Fruit fly (Drosophila melanogaster) whole organism, embryonic: ENCODE data around the gene Hsp70Ab.
A peak's percentile ranks its signal among the peaks of the same experiment; 100 is the strongest.

Experiments
- Aef1 ChIP-seq: fragments of 200-800 bp; sonication (Bioruptor generic); IDR thresholded peaks from 3 replicates; pipeline ENCODE4 v1.3.6; 2022; ENCODE audit warnings: missing biosample characterization, missing genetic modification characterization
- Atf3 ChIP-seq: fragments of 200-800 bp; sonication (Bioruptor generic); optimal IDR thresholded peaks from 3 replicates; lab custom pipeline; 2016; ENCODE audit warnings: missing biosample characterization, missing genetic modification characterization
- B-H1 ChIP-seq: fragments of 200-800 bp; sonication (Bioruptor generic); IDR thresholded peaks from 3 replicates; pipeline ENCODE4 v1.3.6; 2022; ENCODE audit warnings: missing biosample characterization, missing genetic modification characterization
- C15 ChIP-seq: fragments of 200-800 bp; sonication (Bioruptor generic); IDR thresholded peaks from 3 replicates; pipeline ENCODE4 v1.3.6; 2022; ENCODE audit warnings: missing biosample characterization, missing genetic modification characterization
- CG1024 ChIP-seq: fragments of 200-800 bp; sonication (Bioruptor generic); IDR thresholded peaks from 2 replicates; pipeline ENCODE4 v1.3.6; 2022; ENCODE audit warnings: missing biosample characterization, missing genetic modification characterization
- CG11093 ChIP-seq: fragments of 200-800 bp; sonication (Bioruptor generic); IDR thresholded peaks from 3 replicates; pipeline ENCODE4 v1.3.6; 2022; ENCODE audit warnings: missing biosample characterization, missing genetic modification characterization
- CG12219 ChIP-seq: fragments of 200-800 bp; sonication (Bioruptor generic); optimal IDR thresholded peaks from 3 replicates; lab custom pipeline; 2018; ENCODE audit warnings: missing biosample characterization, mild to moderate bottlenecking, missing genetic modification characterization
- CG12769 ChIP-seq: fragments of 200-800 bp; sonication (Bioruptor generic); optimal IDR thresholded peaks from 2 replicates; lab custom pipeline; 2019; ENCODE audit warnings: missing biosample characterization, mild to moderate bottlenecking, missing genetic modification characterization, moderate library complexity
- CG14667 ChIP-seq: fragments of 200-800 bp; sonication (Bioruptor generic); IDR thresholded peaks from 2 replicates; pipeline ENCODE4 v1.3.6; 2022; ENCODE audit warnings: missing biosample characterization, missing genetic modification characterization
- CG15269 ChIP-seq: fragments of 200-800 bp; sonication (Bioruptor generic); optimal IDR thresholded peaks from 2 replicates; lab custom pipeline; 2018; ENCODE audit warnings: missing biosample characterization, mild to moderate bottlenecking, missing genetic modification characterization, moderate library complexity
- CG17385 ChIP-seq: fragments of 200-800 bp; sonication (Bioruptor generic); optimal IDR thresholded peaks from 3 replicates; lab custom pipeline; 2018; ENCODE audit warnings: missing biosample characterization, mild to moderate bottlenecking, missing genetic modification characterization
- CG17802 ChIP-seq: fragments of 200-800 bp; sonication (Bioruptor generic); optimal IDR thresholded peaks from 2 replicates; lab custom pipeline; 2018; ENCODE audit warnings: missing biosample characterization, mild to moderate bottlenecking, missing genetic modification characterization, moderate library complexity
- CG18599 ChIP-seq: fragments of 200-800 bp; sonication (Bioruptor generic); optimal IDR thresholded peaks from 3 replicates; lab custom pipeline; 2017; ENCODE audit warnings: missing biosample characterization, missing genetic modification characterization, mild to moderate bottlenecking, moderate library complexity, missing genetic modification reagents
- CG30403 ChIP-seq: fragments of 200-800 bp; sonication (Bioruptor generic); optimal IDR thresholded peaks from 3 replicates; lab custom pipeline; 2016; ENCODE audit warnings: missing biosample characterization, missing genetic modification characterization
- CG31441 ChIP-seq: fragments of 200-800 bp; sonication (Bioruptor generic); IDR thresholded peaks from 2 replicates; pipeline ENCODE4 v1.3.6; 2022; ENCODE audit warnings: missing biosample characterization, missing genetic modification characterization
- CG32772 ChIP-seq: fragments of 200-800 bp; sonication (Bioruptor generic); IDR thresholded peaks from 2 replicates; pipeline ENCODE4 v1.3.6; 2022; ENCODE audit warnings: missing biosample characterization, missing genetic modification characterization
- CG3281 ChIP-seq: fragments of 200-800 bp; sonication (Bioruptor generic); optimal IDR thresholded peaks from 3 replicates; lab custom pipeline; 2017; ENCODE audit warnings: missing biosample characterization, mild to moderate bottlenecking, missing genetic modification characterization
- CG5953 ChIP-seq: fragments of 200-800 bp; sonication (Bioruptor generic); IDR thresholded peaks from 2 replicates; pipeline ENCODE4 v1.3.6; 2022; ENCODE audit warnings: missing biosample characterization, missing genetic modification characterization
- Chrac-16 ChIP-seq: fragments of 200-800 bp; sonication (Bioruptor generic); optimal IDR thresholded peaks from 3 replicates; lab custom pipeline; 2016; ENCODE audit warnings: missing biosample characterization, missing genetic modification characterization
- D ChIP-seq, 2 experiments: fragments of 200-800 bp in 1 of 2; fragments of >200 bp in 1 of 2; sonication (Bioruptor generic) in 1 of 2; optimal IDR thresholded peaks; 2 replicates in 1 of 2; 3 replicates in 1 of 2; lab custom pipeline; 2017; ENCODE audit warnings: mild to moderate bottlenecking in 1 of 2, missing biosample characterization in 1 of 2, missing genetic modification characterization in 1 of 2, missing genetic modification reagents in 1 of 2
- Dek ChIP-seq: fragments of 200-800 bp; sonication (Bioruptor generic); optimal IDR thresholded peaks from 3 replicates; lab custom pipeline; 2019; ENCODE audit warnings: missing biosample characterization, mild to moderate bottlenecking, missing genetic modification characterization, moderate library complexity
- Drgx ChIP-seq: fragments of 200-800 bp; sonication (Bioruptor generic); IDR thresholded peaks from 2 replicates; pipeline ENCODE4 v1.3.6; 2022; ENCODE audit warnings: missing biosample characterization, missing genetic modification characterization
- Fer3 ChIP-seq: fragments of 200-800 bp; sonication (Bioruptor generic); optimal IDR thresholded peaks from 2 replicates; lab custom pipeline; 2018; ENCODE audit warnings: missing biosample characterization, mild to moderate bottlenecking, missing genetic modification characterization, moderate library complexity
- HLH3B ChIP-seq: fragments of 200-800 bp; sonication (Bioruptor generic); IDR thresholded peaks from 2 replicates; pipeline ENCODE4 v1.3.6; 2022; ENCODE audit warnings: missing biosample characterization, missing genetic modification characterization
- Hmr ChIP-seq: fragments of 200-800 bp; sonication (Bioruptor generic); optimal IDR thresholded peaks from 3 replicates; lab custom pipeline; 2017; ENCODE audit warnings: mild to moderate bottlenecking, missing biosample characterization, missing genetic modification reagents, missing genetic modification characterization
- Hr39 ChIP-seq: fragments of >200 bp; optimal IDR thresholded peaks from 2 replicates; lab custom pipeline; 2017
- Oli ChIP-seq: fragments of 200-800 bp; sonication (Bioruptor generic); optimal IDR thresholded peaks from 2 replicates; lab custom pipeline; 2018; ENCODE audit warnings: missing biosample characterization, mild to moderate bottlenecking, missing genetic modification characterization, moderate library complexity
- Ptx1 ChIP-seq: fragments of 200-800 bp; sonication (Bioruptor generic); IDR thresholded peaks from 2 replicates; pipeline ENCODE4 v1.3.6; 2022; ENCODE audit warnings: missing biosample characterization, missing genetic modification characterization
- Rfx ChIP-seq: fragments of 200-800 bp; sonication (Bioruptor generic); IDR thresholded peaks from 2 replicates; pipeline ENCODE4 v1.3.6; 2022; ENCODE audit warnings: missing biosample characterization, missing genetic modification characterization
- Xrp1 ChIP-seq: fragments of 200-800 bp; sonication (Bioruptor generic); IDR thresholded peaks from 2 replicates; pipeline ENCODE4 v1.3.6; 2022; ENCODE audit warnings: missing biosample characterization, missing genetic modification characterization
- ap ChIP-seq: fragments of 200-800 bp; sonication (Bioruptor generic); IDR thresholded peaks from 2 replicates; pipeline ENCODE4 v1.3.6; 2022; ENCODE audit warnings: missing biosample characterization, missing genetic modification characterization
- bsh ChIP-seq, 2 experiments: fragments of 200-800 bp; sonication (Bioruptor generic); optimal IDR thresholded peaks; 2 replicates each; lab custom pipeline; 2017 to 2018; ENCODE audit warnings: mild to moderate bottlenecking in 2 of 2, missing biosample characterization in 2 of 2, missing genetic modification characterization in 2 of 2, moderate library complexity in 1 of 2
- ci ChIP-seq: fragments of 200-800 bp; sonication (Bioruptor generic); IDR thresholded peaks from 3 replicates; pipeline ENCODE4 v1.3.6; 2022; ENCODE audit warnings: missing biosample characterization, missing genetic modification characterization
- crol ChIP-seq: fragments of 200-800 bp; sonication (Bioruptor generic); IDR thresholded peaks from 2 replicates; pipeline ENCODE4 v1.3.6; 2022; ENCODE audit warnings: missing biosample characterization, missing genetic modification characterization
- dpn ChIP-seq, 2 experiments: fragments of 200-800 bp; sonication (Bioruptor generic); optimal IDR thresholded peaks; 3 replicates each; lab custom pipeline; 2016; ENCODE audit warnings: missing biosample characterization in 2 of 2, missing genetic modification characterization in 2 of 2
- dysf ChIP-seq: fragments of 200-800 bp; sonication (Bioruptor generic); IDR thresholded peaks from 3 replicates; pipeline ENCODE4 v1.3.6; 2022; ENCODE audit warnings: missing biosample characterization, missing genetic modification characterization
- esg ChIP-seq: fragments of 200-800 bp; sonication (Bioruptor generic); conservative IDR thresholded peaks from 2 replicates; pipeline ENCODE4 v1.3.6; 2022; ENCODE audit warnings: missing biosample characterization, missing genetic modification characterization
- ken ChIP-seq: fragments of 200-800 bp; sonication (Bioruptor generic); IDR thresholded peaks from 3 replicates; pipeline ENCODE4 v1.3.6; 2022; ENCODE audit warnings: missing biosample characterization, missing genetic modification characterization
- lmd ChIP-seq: fragments of 200-800 bp; sonication (Bioruptor generic); IDR thresholded peaks from 2 replicates; pipeline ENCODE4 v1.3.6; 2022; ENCODE audit warnings: missing biosample characterization, missing genetic modification characterization
- onecut ChIP-seq: fragments of 200-800 bp; sonication (Bioruptor generic); IDR thresholded peaks from 2 replicates; pipeline ENCODE4 v1.3.6; 2022; ENCODE audit warnings: missing biosample characterization, missing genetic modification characterization
- ranshi ChIP-seq: fragments of 200-800 bp; sonication (Bioruptor generic); IDR thresholded peaks from 2 replicates; pipeline ENCODE4 v1.3.6; 2022; ENCODE audit warnings: missing biosample characterization, missing genetic modification characterization
- row ChIP-seq: fragments of 200-800 bp; sonication (Bioruptor generic); IDR thresholded peaks from 3 replicates; pipeline ENCODE4 v1.3.6; 2022; ENCODE audit warnings: missing biosample characterization, missing genetic modification characterization
- sisA ChIP-seq: fragments of 200-800 bp; sonication (Bioruptor generic); IDR thresholded peaks from 2 replicates; pipeline ENCODE4 v1.3.6; 2022; ENCODE audit warnings: missing biosample characterization, missing genetic modification characterization
- slbo ChIP-seq: fragments of 200-800 bp; sonication (Bioruptor generic); IDR thresholded peaks from 2 replicates; pipeline ENCODE4 v1.3.6; 2022; ENCODE audit warnings: missing biosample characterization, missing genetic modification characterization
- tap ChIP-seq: fragments of 200-800 bp; optimal IDR thresholded peaks from 3 replicates; lab custom pipeline; 2019; ENCODE audit warnings: missing biosample characterization, mild to moderate bottlenecking, missing genetic modification characterization, moderate library complexity
- tgo ChIP-seq: fragments of 200-800 bp; sonication (Bioruptor generic); IDR thresholded peaks from 3 replicates; pipeline ENCODE4 v1.3.6; 2022; ENCODE audit warnings: missing biosample characterization, missing genetic modification characterization
- vvl ChIP-seq: fragments of 200-800 bp; sonication (Bioruptor generic); IDR thresholded peaks from 2 replicates; pipeline ENCODE4 v1.3.6; 2022; ENCODE audit warnings: missing biosample characterization, missing genetic modification characterization
- zfh1 ChIP-seq: fragments of 200-800 bp; sonication (Bioruptor generic); IDR thresholded peaks from 3 replicates; pipeline ENCODE4 v1.3.6; 2022; ENCODE audit warnings: missing biosample characterization, missing genetic modification characterization

The Hsp70Ab gene

dm6 chr3R:11958235-11958634, at the start of gene Hsp70Ab:
Gene Hsp70Ab (plus strand): TSS chr3R:11958535.
- TF ChIP-seq onecut (GFP tag; lab: Robert Waterston, UW) = 0 out of 2 replicates have a peak, but pooled peaks have one; percentile 14

- TF ChIP-seq dpn (GFP tag; optimal IDR thresholded peaks at IDR 0.05; lab: Kevin White, UChicago) (peak in 1 of 2 experiments; percentile 6), Xrp1 (GFP tag; lab: Robert Waterston, UW) (peak; percentile 40; the same call in 1 of the 2 replicates), CG15269 (tag; lab: Kevin White, UChicago) (peak; percentile 26), Drgx (GFP tag; lab: Robert Waterston, UW) (peak; percentile 86), row (GFP tag; lab: Robert Waterston, UW) (peak; percentile 51), CG32772 (GFP tag; lab: Robert Waterston, UW) (0 out of 2 replicates have a peak, but pooled peaks have one; percentile 23), CG11093 (0 out of 3 replicates have a peak, but pooled peaks have one; percentile 37), sisA (GFP tag; lab: Robert Waterston, UW) (peak; percentile 43), CG17802 (no peak), tap (tag; lab: Kevin White, UChicago) (peak; percentile 24), HLH3B (GFP tag; lab: Robert Waterston, UW) (no peak), CG5953 (GFP tag; lab: Robert Waterston, UW) (no peak), ranshi (GFP tag; lab: Robert Waterston, UW) (peak; percentile 25; the same call in 1 of the 2 replicates), Hr39 (lab: Kevin White, UChicago) (no peak), crol (peak; percentile 49; the same call in 1 of the 2 replicates), ap (GFP tag; lab: Robert Waterston, UW) (0 out of 2 replicates have a peak, but pooled peaks have one; percentile 17), dysf (peak; percentile 62; the same call in 2 of the 3 replicates), Oli (tag; lab: Kevin White, UChicago) (peak; percentile 28), CG3281 (peak; percentile 2), CG18599 (GFP tag; lab: Kevin White, UChicago) (peak; percentile 43), bsh (GFP tag; optimal IDR thresholded peaks at IDR 0.05; lab: Kevin White, UChicago) (peak in 1 of 2 experiments; percentile 68), Rfx (GFP tag; lab: Robert Waterston, UW) (peak; percentile 48; the same call in 1 of the 2 replicates), CG17385 (GFP tag; lab: Kevin White, UChicago) (peak; percentile 24), tgo (peak; percentile 46; the same call in 2 of the 3 replicates), Chrac-16 (GFP tag; lab: Kevin White, UChicago) (peak; percentile 0), Hmr (GFP tag; lab: Kevin White, UChicago) (peak; percentile 31), CG12769 (tag; lab: Kevin White, UChicago) (peak; percentile 20), ken (GFP tag; lab: Robert Waterston, UW) (0 out of 3 replicates have a peak, but pooled peaks have one; percentile 31), Atf3 (no peak), esg (GFP tag; lab: Robert Waterston, UW) (0 out of 2 replicates have a peak, but pooled peaks have one; percentile 12), Ptx1 (peak; percentile 52), vvl (peak; percentile 65; the same call in 1 of the 2 replicates), Aef1 (GFP tag; lab: Robert Waterston, UW) (0 out of 3 replicates have a peak, but pooled peaks have one; percentile 13), CG31441 (GFP tag; lab: Robert Waterston, UW) (no peak), lmd (GFP tag; lab: Robert Waterston, UW) (peak; percentile 52; the same call in 1 of the 2 replicates), zfh1 (GFP tag; lab: Robert Waterston, UW) (peak; percentile 44; the same call in 1 of the 3 replicates), Dek (tag; lab: Kevin White, UChicago) (no peak), CG12219 (peak; percentile 12), Fer3 (tag; lab: Kevin White, UChicago) (peak; percentile 20), CG30403 (GFP tag; lab: Kevin White, UChicago) (peak; percentile 8), D (optimal IDR thresholded peaks at IDR 0.05; lab: Kevin White, UChicago) (no peak), D (GFP tag; optimal IDR thresholded peaks at IDR 0.05; lab: Kevin White, UChicago) (no peak), CG1024 (GFP tag; lab: Robert Waterston, UW) (0 out of 2 replicates have a peak, but pooled peaks have one; percentile 3), ci (GFP tag; lab: Robert Waterston, UW) (0 out of 3 replicates have a peak, but pooled peaks have one; percentile 22), slbo (GFP tag; lab: Robert Waterston, UW) (peak; percentile 43; the same call in 1 of the 2 replicates), B-H1 (GFP tag; lab: Robert Waterston, UW) (peak; percentile 50; the same call in 2 of the 3 replicates), C15 (GFP tag; lab: Robert Waterston, UW) (no peak), CG14667 (GFP tag; lab: Robert Waterston, UW) (no peak)
Observed at dm6 chr3R:11920605-11921004, 37.7 kb upstream of the Hsp70Ab start.
